Fruit fly (Drosophila melanogaster) whole organism, embryonic: ENCODE data around the gene CG42390.

ENCODE experiments used
- ATbp ChIP-seq: fragments of 200-800 bp; sonication (Bioruptor generic); optimal IDR thresholded peaks from 2 replicates; lab custom pipeline; 2017; ENCODE audit warnings: missing biosample characterization, mild to moderate bottlenecking, missing genetic modification characterization, missing genetic modification reagents
- BEAF-32 ChIP-seq: fragments of 200-800 bp; sonication (Bioruptor generic); optimal IDR thresholded peaks from 3 replicates; lab custom pipeline; 2017; ENCODE audit warnings: missing biosample characterization, missing genetic modification characterization, mild to moderate bottlenecking, moderate library complexity, missing genetic modification reagents
- CG10543 ChIP-seq: fragments of 200-800 bp; sonication (Bioruptor generic); optimal IDR thresholded peaks from 3 replicates; lab custom pipeline; 2017; ENCODE audit warnings: missing biosample characterization, mild to moderate bottlenecking, missing genetic modification characterization, moderate library complexity
- CG12071 ChIP-seq: fragments of 200-800 bp; sonication (Bioruptor generic); optimal IDR thresholded peaks from 3 replicates; lab custom pipeline; 2018; ENCODE audit warnings: missing biosample characterization, mild to moderate bottlenecking, missing genetic modification characterization
- CG12219 ChIP-seq: fragments of 200-800 bp; sonication (Bioruptor generic); optimal IDR thresholded peaks from 3 replicates; lab custom pipeline; 2018; ENCODE audit warnings: missing biosample characterization, mild to moderate bottlenecking, missing genetic modification characterization
- CG13123 ChIP-seq: fragments of 200-800 bp; sonication (Bioruptor generic); optimal IDR thresholded peaks from 2 replicates; lab custom pipeline; 2016; ENCODE audit warnings: missing biosample characterization, missing genetic modification characterization
- CG1603 ChIP-seq: fragments of 200-800 bp; sonication (Bioruptor generic); optimal IDR thresholded peaks from 2 replicates; lab custom pipeline; 2019; ENCODE audit warnings: missing biosample characterization, mild to moderate bottlenecking, missing genetic modification characterization, moderate library complexity
- CG1832 ChIP-seq: fragments of 200-800 bp; sonication (Bioruptor generic); optimal IDR thresholded peaks from 2 replicates; lab custom pipeline; 2017; ENCODE audit warnings: missing biosample characterization, mild to moderate bottlenecking, missing genetic modification characterization, inconsistent platforms
- CG18599 ChIP-seq: fragments of 200-800 bp; sonication (Bioruptor generic); optimal IDR thresholded peaks from 3 replicates; lab custom pipeline; 2017; ENCODE audit warnings: missing biosample characterization, missing genetic modification characterization, mild to moderate bottlenecking, moderate library complexity, missing genetic modification reagents
- CG3847 ChIP-seq: fragments of 200-800 bp; sonication (Bioruptor generic); IDR thresholded peaks from 2 replicates; pipeline ENCODE4 v1.3.6; 2022; ENCODE audit warnings: missing biosample characterization, missing genetic modification characterization
- CG4282 ChIP-seq: fragments of 200-800 bp; sonication (Bioruptor generic); optimal IDR thresholded peaks from 2 replicates; lab custom pipeline; 2016; ENCODE audit warnings: missing biosample characterization, missing genetic modification characterization
- CG7745 ChIP-seq: fragments of 200-800 bp; sonication (Bioruptor generic); optimal IDR thresholded peaks from 2 replicates; lab custom pipeline; 2018; ENCODE audit warnings: missing biosample characterization, mild to moderate bottlenecking, missing genetic modification characterization, moderate library complexity
- CG7839 ChIP-seq: fragments of 200-800 bp; sonication (Bioruptor generic); optimal IDR thresholded peaks from 3 replicates; lab custom pipeline; 2018; ENCODE audit warnings: missing biosample characterization, mild to moderate bottlenecking, missing genetic modification characterization, moderate library complexity
- CG8281 ChIP-seq: fragments of 200-800 bp; sonication (Bioruptor generic); optimal IDR thresholded peaks from 2 replicates; lab custom pipeline; 2018; ENCODE audit warnings: missing biosample characterization, mild to moderate bottlenecking, missing genetic modification characterization, moderate library complexity
- CG8924 ChIP-seq: fragments of 200-800 bp; optimal IDR thresholded peaks from 3 replicates; lab custom pipeline; 2019; ENCODE audit warnings: missing biosample characterization, mild to moderate bottlenecking, missing genetic modification characterization, moderate library complexity
- CHES-1-like ChIP-seq: fragments of 200-800 bp; sonication (Bioruptor generic); optimal IDR thresholded peaks from 2 replicates; lab custom pipeline; 2016; ENCODE audit warnings: missing biosample characterization, missing genetic modification characterization
- CrebB ChIP-seq: fragments of 200-800 bp; sonication (Bioruptor generic); optimal IDR thresholded peaks from 3 replicates; lab custom pipeline; 2018; ENCODE audit warnings: missing biosample characterization, mild to moderate bottlenecking, missing genetic modification characterization
- GATAe ChIP-seq: fragments of 200-800 bp; sonication (Bioruptor generic); conservative IDR thresholded peaks from 2 replicates; pipeline ENCODE4 v1.3.6; 2022; ENCODE audit warnings: missing biosample characterization, missing genetic modification characterization
- Gug ChIP-seq: fragments of 200-800 bp; sonication (Bioruptor generic); IDR thresholded peaks from 4 replicates; pipeline ENCODE4 v1.3.6; 2022; ENCODE audit warnings: missing biosample characterization, missing genetic modification characterization
- HLH3B ChIP-seq: fragments of 200-800 bp; sonication (Bioruptor generic); IDR thresholded peaks from 2 replicates; pipeline ENCODE4 v1.3.6; 2022; ENCODE audit warnings: missing biosample characterization, missing genetic modification characterization
- Hey ChIP-seq: fragments of 200-800 bp; sonication (Bioruptor generic); optimal IDR thresholded peaks from 3 replicates; lab custom pipeline; 2018; ENCODE audit warnings: missing biosample characterization, mild to moderate bottlenecking, missing genetic modification characterization
- HmgZ ChIP-seq: fragments of 200-800 bp; sonication (Bioruptor generic); optimal IDR thresholded peaks from 2 replicates; lab custom pipeline; 2018; ENCODE audit warnings: missing biosample characterization, mild to moderate bottlenecking, missing genetic modification characterization
- Lpt ChIP-seq: fragments of >200 bp; optimal IDR thresholded peaks from 2 replicates; lab custom pipeline; 2018; ENCODE audit warnings: missing biosample characterization, missing genetic modification characterization
- Mes4 ChIP-seq: fragments of 200-800 bp; sonication (Bioruptor generic); optimal IDR thresholded peaks from 2 replicates; lab custom pipeline; 2016; ENCODE audit warnings: missing biosample characterization, missing genetic modification characterization
- Neu2 ChIP-seq: fragments of 200-800 bp; sonication (Bioruptor generic); optimal IDR thresholded peaks from 3 replicates; lab custom pipeline; 2016; ENCODE audit warnings: missing biosample characterization, missing genetic modification characterization, borderline replicate concordance
- Oli ChIP-seq: fragments of 200-800 bp; sonication (Bioruptor generic); optimal IDR thresholded peaks from 2 replicates; lab custom pipeline; 2018; ENCODE audit warnings: missing biosample characterization, mild to moderate bottlenecking, missing genetic modification characterization, moderate library complexity
- Spps ChIP-seq: fragments of 200-800 bp; sonication (Bioruptor generic); optimal IDR thresholded peaks from 2 replicates; lab custom pipeline; 2018; ENCODE audit warnings: missing biosample characterization, mild to moderate bottlenecking, missing genetic modification characterization
- Ssrp ChIP-seq: fragments of 200-800 bp; sonication (Bioruptor generic); optimal IDR thresholded peaks from 2 replicates; lab custom pipeline; 2018; ENCODE audit warnings: missing biosample characterization, mild to moderate bottlenecking, missing genetic modification characterization, moderate library complexity
- TFAM ChIP-seq: fragments of 200-800 bp; sonication (Bioruptor generic); optimal IDR thresholded peaks from 2 replicates; lab custom pipeline; 2017; ENCODE audit warnings: missing biosample characterization, missing genetic modification characterization, inconsistent platforms
- Xbp1 ChIP-seq: fragments of 200-800 bp; sonication (Bioruptor generic); optimal IDR thresholded peaks from 3 replicates; lab custom pipeline; 2016; ENCODE audit warnings: missing biosample characterization, mild to moderate bottlenecking, missing genetic modification characterization
- al ChIP-seq: fragments of 200-800 bp; sonication (Bioruptor generic); IDR thresholded peaks from 2 replicates; pipeline ENCODE4 v1.3.6; 2022; ENCODE audit warnings: missing biosample characterization, missing genetic modification characterization
- ap ChIP-seq: fragments of 200-800 bp; sonication (Bioruptor generic); IDR thresholded peaks from 2 replicates; pipeline ENCODE4 v1.3.6; 2022; ENCODE audit warnings: missing biosample characterization, missing genetic modification characterization
- br ChIP-seq: fragments of >200 bp; optimal IDR thresholded peaks from 2 replicates; lab custom pipeline; 2017
- cad ChIP-seq: fragments of >200 bp; optimal IDR thresholded peaks from 2 replicates; lab custom pipeline; 2017; ENCODE audit warnings: missing biosample characterization, missing genetic modification characterization
- cas ChIP-seq: fragments of 200-800 bp; sonication (Bioruptor generic); IDR thresholded peaks from 2 replicates; pipeline ENCODE4 v1.3.6; 2022; ENCODE audit warnings: missing biosample characterization, missing genetic modification characterization
- crol ChIP-seq: fragments of 200-800 bp; sonication (Bioruptor generic); IDR thresholded peaks from 2 replicates; pipeline ENCODE4 v1.3.6; 2022; ENCODE audit warnings: missing biosample characterization, missing genetic modification characterization
- dan ChIP-seq: fragments of 200-800 bp; sonication (Bioruptor generic); IDR thresholded peaks from 2 replicates; pipeline ENCODE4 v1.3.6; 2022; ENCODE audit warnings: missing biosample characterization, missing genetic modification characterization
- jing ChIP-seq: fragments of 200-800 bp; sonication (Bioruptor generic); optimal IDR thresholded peaks from 2 replicates; lab custom pipeline; 2018; ENCODE audit warnings: missing biosample characterization, mild to moderate bottlenecking, missing genetic modification characterization
- knrl ChIP-seq: fragments of 200-800 bp; sonication (Bioruptor generic); IDR thresholded peaks from 3 replicates; pipeline ENCODE4 v1.3.6; 2022; ENCODE audit warnings: missing biosample characterization, missing genetic modification characterization; ENCODE audit not compliant: partially characterized antibody
- lov ChIP-seq, 2 experiments: fragments of 200-800 bp in 1 of 2; fragments of >200 bp in 1 of 2; sonication (Bioruptor generic) in 1 of 2; IDR thresholded peaks in 1 of 2; optimal IDR thresholded peaks in 1 of 2; 2 replicates in 1 of 2; 3 replicates in 1 of 2; pipeline versions ENCODE4 v1.3.6 to Lab custom; 2017 to 2022; ENCODE audit warnings: missing biosample characterization in 1 of 2, missing genetic modification characterization in 1 of 2
- onecut ChIP-seq: fragments of 200-800 bp; sonication (Bioruptor generic); IDR thresholded peaks from 2 replicates; pipeline ENCODE4 v1.3.6; 2022; ENCODE audit warnings: missing biosample characterization, missing genetic modification characterization
- otp ChIP-seq: fragments of 200-800 bp; sonication (Bioruptor generic); IDR thresholded peaks from 3 replicates; pipeline ENCODE4, ENCODE4 v1.3.6; 2022; ENCODE audit warnings: missing biosample characterization, missing genetic modification characterization
- pros ChIP-seq: fragments of 200-800 bp; sonication (Bioruptor generic); optimal IDR thresholded peaks from 3 replicates; lab custom pipeline; 2019; ENCODE audit warnings: missing biosample characterization, mild to moderate bottlenecking, missing genetic modification characterization, moderate library complexity
- pum ChIP-seq: fragments of 200-800 bp; sonication (Bioruptor generic); optimal IDR thresholded peaks from 2 replicates; lab custom pipeline; 2016; ENCODE audit warnings: missing biosample characterization, missing genetic modification characterization
- row ChIP-seq: fragments of 200-800 bp; sonication (Bioruptor generic); IDR thresholded peaks from 3 replicates; pipeline ENCODE4 v1.3.6; 2022; ENCODE audit warnings: missing biosample characterization, missing genetic modification characterization
- sens-2 ChIP-seq: fragments of 200-800 bp; sonication (Bioruptor generic); IDR thresholded peaks from 2 replicates; pipeline ENCODE4 v1.3.6; 2022; ENCODE audit warnings: missing biosample characterization, missing genetic modification characterization
- ssp ChIP-seq: fragments of 200-800 bp; sonication (Bioruptor generic); IDR thresholded peaks from 2 replicates; pipeline ENCODE4 v1.3.6; 2022; ENCODE audit warnings: missing biosample characterization, missing genetic modification characterization
- toy ChIP-seq: fragments of 200-800 bp; sonication (Bioruptor generic); IDR thresholded peaks from 2 replicates; pipeline ENCODE4 v1.3.6; 2022; ENCODE audit warnings: missing biosample characterization, missing genetic modification characterization
- ttk ChIP-seq: fragments of 200-800 bp; sonication (Bioruptor generic); IDR thresholded peaks from 2 replicates; pipeline ENCODE4 v2.1.2; 2022; ENCODE audit warnings: missing biosample characterization, missing genetic modification characterization
- wor ChIP-seq: fragments of 200-800 bp; sonication (Bioruptor generic); IDR thresholded peaks from 2 replicates; pipeline ENCODE4 v1.3.6; 2022; ENCODE audit warnings: missing biosample characterization, missing genetic modification characterization
- zen ChIP-seq: fragments of 200-800 bp; sonication (Bioruptor generic); optimal IDR thresholded peaks from 3 replicates; lab custom pipeline; 2018; ENCODE audit warnings: missing biosample characterization, mild to moderate bottlenecking, missing genetic modification characterization, moderate library complexity
- zen2 ChIP-seq: fragments of 200-800 bp; sonication (Bioruptor generic); IDR thresholded peaks from 3 replicates; pipeline ENCODE4 v1.3.6; 2022; ENCODE audit warnings: missing biosample characterization, missing genetic modification characterization; ENCODE audit not compliant: partially characterized antibody

The CG42390 gene

DNA sequence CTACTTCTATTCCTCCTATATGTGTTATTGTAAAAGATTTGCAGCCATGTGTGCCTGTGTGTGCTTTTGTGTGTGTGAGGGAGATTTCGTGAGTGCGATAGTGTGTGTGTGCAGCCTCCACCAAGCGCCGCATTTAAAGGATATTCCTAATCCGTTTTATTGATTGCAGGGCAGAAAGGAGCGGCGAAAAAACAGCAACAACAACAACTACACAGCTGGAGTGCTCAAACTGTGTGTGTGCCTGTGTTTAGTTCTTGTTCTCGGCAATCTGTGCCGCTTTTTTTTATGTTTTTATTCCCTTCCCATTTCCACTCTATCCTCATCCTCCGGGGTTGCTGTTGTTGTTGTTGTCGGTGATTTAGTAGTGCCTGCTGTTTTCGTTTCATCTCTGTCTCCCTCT lies 14.6 kb downstream of the CG42390 start (continued):
- TF ChIP-seq CG3847 (no peak), row (GFP tag; lab: Robert Waterston, UW) (no peak), zen (peak; percentile 37), Spps (no peak), HmgZ (tag; lab: Kevin White, UChicago) (no peak), ssp (GFP tag; lab: Robert Waterston, UW) (no peak), CHES-1-like (GFP tag; lab: Kevin White, UChicago) (no peak), pum (no peak), toy (GFP tag; lab: Robert Waterston, UW) (no peak), jing (no peak), cad (peak; percentile 25), pros (GFP tag; lab: Kevin White, UChicago) (peak; percentile 86), Gug (GFP tag; lab: Robert Waterston, UW) (no peak), crol (GFP tag; lab: Robert Waterston, UW) (no peak), HLH3B (GFP tag; lab: Robert Waterston, UW) (no peak), ATbp (no peak), CG13123 (GFP tag; lab: Kevin White, UChicago) (no peak), CG12071 (GFP tag; lab: Kevin White, UChicago) (no peak), Lpt (GFP tag; lab: Kevin White, UChicago) (no peak), BEAF-32 (GFP tag; lab: Kevin White, UChicago) (no peak), CG7745 (tag; lab: Kevin White, UChicago) (peak; percentile 10), knrl (GFP tag; lab: Robert Waterston, UW) (no peak), CG12219 (GFP tag; lab: Kevin White, UChicago) (no peak), CG8924 (tag; lab: Kevin White, UChicago) (peak; percentile 37), zen2 (GFP tag; lab: Robert Waterston, UW) (no peak), Ssrp (tag; lab: Kevin White, UChicago) (no peak), CrebB (tag; lab: Kevin White, UChicago) (no peak), Xbp1 (GFP tag; lab: Kevin White, UChicago) (no peak), CG18599 (no peak), CG7839 (no peak), wor (GFP tag; lab: Robert Waterston, UW) (no peak), Neu2 (GFP tag; lab: Kevin White, UChicago) (peak; percentile 70), Hey (tag; lab: Kevin White, UChicago) (no peak), CG1832 (no peak), otp (GFP tag; lab: Robert Waterston, UW) (no peak), CG8281 (tag; lab: Kevin White, UChicago) (peak; percentile 2), CG10543 (GFP tag; lab: Kevin White, UChicago) (no peak), br (lab: Kevin White, UChicago) (no peak), cas (no peak), Oli (tag; lab: Kevin White, UChicago) (no peak), ttk (no peak), lov (optimal IDR thresholded peaks at IDR 0.05; lab: Kevin White, UChicago) (no peak), lov (GFP tag; IDR thresholded peaks at IDR 0.05; lab: Robert Waterston, UW) (no peak), al (no peak), CG1603 (tag; lab: Kevin White, UChicago) (no peak), CG4282 (no peak), Mes4 (GFP tag; lab: Kevin White, UChicago) (no peak), ap (GFP tag; lab: Robert Waterston, UW) (no peak), TFAM (no peak), dan (GFP tag; lab: Robert Waterston, UW) (no peak), onecut (GFP tag; lab: Robert Waterston, UW) (peak; percentile 78), sens-2 (no peak), GATAe (GFP tag; lab: Robert Waterston, UW) (no peak)
